Fruit fly (Drosophila melanogaster) whole organism, adult: ENCODE results near the gene Atat.

Experiments used
- CG12768 ChIP-seq: fragments of 200-800 bp; sonication (Bioruptor generic); optimal IDR thresholded peaks from 2 replicates; lab custom pipeline; 2017; ENCODE audit warnings: missing biosample characterization, missing genetic modification characterization, mild to moderate bottlenecking, moderate library complexity, missing genetic modification reagents
- CG7045 ChIP-seq: fragments of 200-800 bp; sonication (Bioruptor generic); optimal IDR thresholded peaks from 2 replicates; lab custom pipeline; 2017; ENCODE audit warnings: missing biosample characterization, mild to moderate bottlenecking, missing genetic modification characterization
- CG7101 ChIP-seq: fragments of 200-800 bp; sonication (Bioruptor generic); optimal IDR thresholded peaks from 2 replicates; lab custom pipeline; 2018; ENCODE audit warnings: missing biosample characterization, mild to moderate bottlenecking, missing genetic modification characterization, moderate library complexity
- Crg-1 ChIP-seq: fragments of 200-800 bp; sonication (Bioruptor generic); optimal IDR thresholded peaks from 2 replicates; lab custom pipeline; 2016; ENCODE audit warnings: missing biosample characterization, missing genetic modification characterization
- Hr96 ChIP-seq: fragments of 200-800 bp; sonication (Bioruptor generic); optimal IDR thresholded peaks from 2 replicates; lab custom pipeline; 2016; ENCODE audit warnings: missing biosample characterization, missing genetic modification characterization
- Mnt ChIP-seq: fragments of 200-800 bp; sonication (Bioruptor generic); optimal IDR thresholded peaks from 2 replicates; lab custom pipeline; 2016; ENCODE audit warnings: missing biosample characterization, mild to moderate bottlenecking, missing genetic modification characterization
- cic ChIP-seq: fragments of 200-800 bp; sonication (Bioruptor generic); optimal IDR thresholded peaks from 2 replicates; lab custom pipeline; 2017; ENCODE audit warnings: missing biosample characterization, mild to moderate bottlenecking, missing genetic modification characterization, moderate library complexity
- kay ChIP-seq: fragments of 200-800 bp; sonication (Bioruptor generic); peaks from one replicate; lab custom pipeline; 2016; ENCODE audit warnings: missing biosample characterization, missing genetic modification characterization, borderline replicate concordance
- ovo ChIP-seq: fragments of 200-800 bp; sonication (Bioruptor generic); optimal IDR thresholded peaks from 2 replicates; lab custom pipeline; 2016; ENCODE audit warnings: missing biosample characterization, missing genetic modification characterization
- pad ChIP-seq: fragments of 200-800 bp; sonication (Bioruptor generic); optimal IDR thresholded peaks from 3 replicates; lab custom pipeline; 2017; ENCODE audit warnings: missing biosample characterization, missing genetic modification characterization, mild to moderate bottlenecking, moderate library complexity, missing genetic modification reagents
- tj ChIP-seq: fragments of 200-800 bp; sonication (Bioruptor generic); optimal IDR thresholded peaks from 3 replicates; lab custom pipeline; 2017; ENCODE audit warnings: missing biosample characterization, mild to moderate bottlenecking, missing genetic modification characterization, moderate library complexity
- toe ChIP-seq: fragments of 200-800 bp; sonication (Bioruptor generic); optimal IDR thresholded peaks from 2 replicates; lab custom pipeline; 2016; ENCODE audit warnings: missing biosample characterization, missing genetic modification characterization

- TF ChIP-seq CG12768 (GFP tag; lab: Kevin White, UChicago), result peak; percentile 47
- no peak for TF ChIP-seq toe (GFP tag; lab: Kevin White, UChicago)
- TF ChIP-seq Hr96 (GFP tag; lab: Kevin White, UChicago), result peak; percentile 40
- no peak for TF ChIP-seq kay
- TF ChIP-seq CG7045 (GFP tag; lab: Kevin White, UChicago), result peak; percentile 15
- TF ChIP-seq Mnt (GFP tag; lab: Kevin White, UChicago), result peak; percentile 87
- peak; percentile 48 for TF ChIP-seq cic (GFP tag; lab: Kevin White, UChicago)
- TF ChIP-seq CG7101 (tag; lab: Kevin White, UChicago), result peak; percentile 66
- TF ChIP-seq pad (GFP tag; lab: Kevin White, UChicago), result peak; percentile 24
- TF ChIP-seq Crg-1, result peak; percentile 33
- TF ChIP-seq ovo, result peak; percentile 19
- TF ChIP-seq tj, result peak; percentile 27
These were observed 3.4 kb upstream of the Atat start, which contains the start of the genes RpS17 and MTF-1 for dm6 chr3L:9429665-9430607.
